Fruit fly (Drosophila melanogaster) whole organism, embryonic: Measurements from ENCODE around the gene Phs.
A peak's percentile ranks its signal among the peaks of the same experiment; 100 is the strongest.

Source experiments
- Abd-B ChIP-seq: fragments of 200-800 bp; sonication (Bioruptor generic); optimal IDR thresholded peaks from 2 replicates; lab custom pipeline; 2018; ENCODE audit warnings: missing biosample characterization, mild to moderate bottlenecking, missing genetic modification characterization, moderate library complexity
- Atf-2 ChIP-seq: fragments of 200-800 bp; sonication (Bioruptor generic); optimal IDR thresholded peaks from 2 replicates; lab custom pipeline; 2016; ENCODE audit warnings: missing biosample characterization, missing genetic modification characterization
- Blimp-1 ChIP-seq: fragments of 200-800 bp; sonication (Bioruptor generic); optimal IDR thresholded peaks from 3 replicates; lab custom pipeline; 2018; ENCODE audit warnings: missing biosample characterization, missing genetic modification characterization, mild to moderate bottlenecking, moderate library complexity, missing genetic modification reagents
- CG10209 ChIP-seq: fragments of 200-800 bp; sonication (Bioruptor generic); optimal IDR thresholded peaks from 3 replicates; lab custom pipeline; 2017; ENCODE audit warnings: missing biosample characterization, mild to moderate bottlenecking, missing genetic modification characterization, missing genetic modification reagents
- CG10565 ChIP-seq: fragments of 200-800 bp; sonication (Bioruptor generic); optimal IDR thresholded peaks from 3 replicates; lab custom pipeline; 2016; ENCODE audit warnings: missing biosample characterization, mild to moderate bottlenecking, missing genetic modification characterization
- CG11696 ChIP-seq: fragments of 200-800 bp; sonication (Bioruptor generic); IDR thresholded peaks from 2 replicates; pipeline ENCODE4 v1.3.6; 2022; ENCODE audit warnings: missing biosample characterization, missing genetic modification characterization
- CG12659 ChIP-seq: fragments of 200-800 bp; sonication (Bioruptor generic); optimal IDR thresholded peaks from 3 replicates; lab custom pipeline; 2017; ENCODE audit warnings: mild to moderate bottlenecking, missing biosample characterization, missing genetic modification reagents, missing genetic modification characterization
- CG12744 ChIP-seq: fragments of 200-800 bp; sonication (Bioruptor generic); optimal IDR thresholded peaks from 2 replicates; lab custom pipeline; 2016; ENCODE audit warnings: missing biosample characterization, missing genetic modification characterization
- CG13123 ChIP-seq: fragments of 200-800 bp; sonication (Bioruptor generic); optimal IDR thresholded peaks from 2 replicates; lab custom pipeline; 2016; ENCODE audit warnings: missing biosample characterization, missing genetic modification characterization
- CG15011 ChIP-seq: fragments of 200-800 bp; sonication (Bioruptor generic); optimal IDR thresholded peaks from 3 replicates; lab custom pipeline; 2018; ENCODE audit warnings: missing biosample characterization, mild to moderate bottlenecking, missing genetic modification characterization
- CG17186 ChIP-seq: fragments of 200-800 bp; sonication (Bioruptor generic); optimal IDR thresholded peaks from 3 replicates; lab custom pipeline; 2017; ENCODE audit warnings: missing biosample characterization, missing genetic modification reagents, missing genetic modification characterization
- CG17359 ChIP-seq: fragments of 200-800 bp; sonication (Bioruptor generic); optimal IDR thresholded peaks from 3 replicates; lab custom pipeline; 2018; ENCODE audit warnings: missing biosample characterization, mild to moderate bottlenecking, missing genetic modification characterization, moderate library complexity
- CG17385 ChIP-seq: fragments of 200-800 bp; sonication (Bioruptor generic); optimal IDR thresholded peaks from 3 replicates; lab custom pipeline; 2018; ENCODE audit warnings: missing biosample characterization, mild to moderate bottlenecking, missing genetic modification characterization
- CG17568 ChIP-seq: fragments of 200-800 bp; sonication (Bioruptor generic); optimal IDR thresholded peaks from 2 replicates; lab custom pipeline; 2018; ENCODE audit warnings: missing biosample characterization, mild to moderate bottlenecking, missing genetic modification characterization, moderate library complexity
- CG2120 ChIP-seq: fragments of 200-800 bp; sonication (Bioruptor generic); optimal IDR thresholded peaks from 3 replicates; lab custom pipeline; 2016; ENCODE audit warnings: missing biosample characterization, missing genetic modification characterization
- CG2889 ChIP-seq: fragments of 200-800 bp; sonication (Bioruptor generic); IDR thresholded peaks from 3 replicates; pipeline ENCODE4 v1.3.6; 2022; ENCODE audit warnings: missing biosample characterization, missing genetic modification characterization
- CG34224 ChIP-seq: fragments of 200-800 bp; sonication (Bioruptor generic); IDR thresholded peaks from 3 replicates; pipeline ENCODE4 v1.3.6; 2022; ENCODE audit warnings: missing biosample characterization, missing genetic modification characterization; ENCODE audit not compliant: partially characterized antibody
- CG3847 ChIP-seq: fragments of 200-800 bp; sonication (Bioruptor generic); IDR thresholded peaks from 2 replicates; pipeline ENCODE4 v1.3.6; 2022; ENCODE audit warnings: missing biosample characterization, missing genetic modification characterization
- CG6689 ChIP-seq: fragments of 200-800 bp; sonication (Bioruptor generic); IDR thresholded peaks from 2 replicates; pipeline ENCODE4 v1.3.6; 2022; ENCODE audit warnings: missing biosample characterization, missing genetic modification characterization
- CG9727 ChIP-seq: fragments of 200-800 bp; sonication (Bioruptor generic); optimal IDR thresholded peaks from 3 replicates; lab custom pipeline; 2017; ENCODE audit warnings: missing biosample characterization, mild to moderate bottlenecking, missing genetic modification characterization
- CG9797 ChIP-seq: fragments of 200-800 bp; sonication (Bioruptor generic); optimal IDR thresholded peaks from 3 replicates; lab custom pipeline; 2018; ENCODE audit warnings: missing biosample characterization, mild to moderate bottlenecking, missing genetic modification characterization
- D19A ChIP-seq: fragments of 200-800 bp; optimal IDR thresholded peaks from 3 replicates; lab custom pipeline; 2019; ENCODE audit warnings: missing biosample characterization, mild to moderate bottlenecking, missing genetic modification characterization, moderate library complexity
- Drgx ChIP-seq: fragments of 200-800 bp; sonication (Bioruptor generic); IDR thresholded peaks from 2 replicates; pipeline ENCODE4 v1.3.6; 2022; ENCODE audit warnings: missing biosample characterization, missing genetic modification characterization
- E2f1 ChIP-seq: fragments of 200-800 bp; sonication (Bioruptor generic); IDR thresholded peaks from 2 replicates; pipeline ENCODE4 v1.3.6; 2022; ENCODE audit warnings: missing biosample characterization, missing genetic modification characterization
- HHEX ChIP-seq: fragments of 200-800 bp; sonication (Bioruptor generic); optimal IDR thresholded peaks from 3 replicates; lab custom pipeline; 2017; ENCODE audit warnings: missing biosample characterization, mild to moderate bottlenecking, missing genetic modification characterization, missing genetic modification reagents
- MTF-1 ChIP-seq: fragments of 200-800 bp; sonication (Bioruptor generic); optimal IDR thresholded peaks from 2 replicates; lab custom pipeline; 2018; ENCODE audit warnings: missing biosample characterization, mild to moderate bottlenecking, missing genetic modification characterization, borderline replicate concordance
- NfI ChIP-seq: fragments of 200-800 bp; sonication (Bioruptor generic); optimal IDR thresholded peaks from 3 replicates; lab custom pipeline; 2018; ENCODE audit warnings: missing biosample characterization, mild to moderate bottlenecking, missing genetic modification characterization, moderate library complexity
- Opbp ChIP-seq: fragments of 200-800 bp; sonication (Bioruptor generic); IDR thresholded peaks from 3 replicates; pipeline ENCODE4 v1.3.6; 2022; ENCODE audit warnings: missing biosample characterization, missing genetic modification characterization; ENCODE audit not compliant: partially characterized antibody
- Side ChIP-seq: fragments of 200-800 bp; sonication (Bioruptor generic); optimal IDR thresholded peaks from 2 replicates; lab custom pipeline; 2016; ENCODE audit warnings: missing biosample characterization, missing genetic modification characterization
- Sox102F ChIP-seq: fragments of 200-800 bp; sonication (Bioruptor generic); optimal IDR thresholded peaks from 2 replicates; lab custom pipeline; 2018; ENCODE audit warnings: missing biosample characterization, mild to moderate bottlenecking, missing genetic modification characterization, moderate library complexity
- ab ChIP-seq: fragments of 200-800 bp; sonication (Bioruptor generic); optimal IDR thresholded peaks from 2 replicates; lab custom pipeline; 2016; ENCODE audit warnings: missing biosample characterization, missing genetic modification characterization
- aop ChIP-seq: fragments of 200-800 bp; sonication (Bioruptor generic); IDR thresholded peaks from 2 replicates; pipeline ENCODE4 v1.3.6; 2022; ENCODE audit warnings: missing biosample characterization, missing genetic modification characterization
- crc ChIP-seq: fragments of 200-800 bp; sonication (Bioruptor generic); optimal IDR thresholded peaks from 2 replicates; lab custom pipeline; 2016; ENCODE audit warnings: missing biosample characterization, missing genetic modification characterization
- crp ChIP-seq, 2 experiments: fragments of 200-800 bp; sonication (Bioruptor generic); optimal IDR thresholded peaks; 2 replicates in 1 of 2; 3 replicates in 1 of 2; lab custom pipeline; 2017; ENCODE audit warnings: missing biosample characterization in 2 of 2, missing genetic modification characterization in 2 of 2, mild to moderate bottlenecking in 1 of 2, moderate library complexity in 1 of 2
- disco-r ChIP-seq: fragments of 200-800 bp; sonication (Bioruptor generic); optimal IDR thresholded peaks from 2 replicates; lab custom pipeline; 2016; ENCODE audit warnings: missing biosample characterization, missing genetic modification characterization
- fd96Cb ChIP-seq: fragments of 200-800 bp; sonication (Bioruptor generic); optimal IDR thresholded peaks from 2 replicates; lab custom pipeline; 2018; ENCODE audit warnings: missing biosample characterization, mild to moderate bottlenecking, missing genetic modification characterization, moderate library complexity
- gsb ChIP-seq: fragments of 200-800 bp; sonication (Bioruptor generic); IDR thresholded peaks from 2 replicates; pipeline ENCODE4 v1.3.6; 2022; ENCODE audit warnings: missing biosample characterization, missing genetic modification characterization
- gt ChIP-seq: fragments of 200-800 bp; sonication (Bioruptor generic); IDR thresholded peaks from 2 replicates; pipeline ENCODE4 v1.3.6; 2022; ENCODE audit warnings: missing biosample characterization, missing genetic modification characterization
- jing ChIP-seq: fragments of 200-800 bp; sonication (Bioruptor generic); optimal IDR thresholded peaks from 2 replicates; lab custom pipeline; 2018; ENCODE audit warnings: missing biosample characterization, mild to moderate bottlenecking, missing genetic modification characterization
- klu ChIP-seq: fragments of 200-800 bp; sonication (Bioruptor generic); IDR thresholded peaks from 2 replicates; pipeline ENCODE4 v1.3.6; 2022; ENCODE audit warnings: missing biosample characterization, missing genetic modification characterization
- lilli ChIP-seq: fragments of 200-800 bp; sonication (Bioruptor generic); optimal IDR thresholded peaks from 3 replicates; lab custom pipeline; 2016; ENCODE audit warnings: missing biosample characterization, missing genetic modification characterization
- otp ChIP-seq: fragments of 200-800 bp; sonication (Bioruptor generic); IDR thresholded peaks from 3 replicates; pipeline ENCODE4, ENCODE4 v1.3.6; 2022; ENCODE audit warnings: missing biosample characterization, missing genetic modification characterization
- pan ChIP-seq, 4 experiments: fragments of >200 bp in 3 of 4; fragments of 200-800 bp in 1 of 4; sonication (Bioruptor generic) in 1 of 4; optimal IDR thresholded peaks in 3 of 4; IDR thresholded peaks in 1 of 4; 2 replicates each; pipeline versions ENCODE4 v1.3.6 to Lab custom; 2017 to 2022; ENCODE audit warnings: missing biosample characterization in 2 of 4, missing genetic modification characterization in 2 of 4, mixed read lengths in 1 of 4
- rib ChIP-seq: fragments of 200-800 bp; sonication (Bioruptor generic); IDR thresholded peaks from 2 replicates; pipeline ENCODE4 v1.3.6; 2022; ENCODE audit warnings: missing biosample characterization, missing genetic modification characterization
- ssp ChIP-seq: fragments of 200-800 bp; sonication (Bioruptor generic); IDR thresholded peaks from 2 replicates; pipeline ENCODE4 v1.3.6; 2022; ENCODE audit warnings: missing biosample characterization, missing genetic modification characterization
- tll ChIP-seq, 2 experiments: fragments of 200-800 bp in 1 of 2; fragments of >200 bp in 1 of 2; sonication (Bioruptor generic) in 1 of 2; optimal IDR thresholded peaks; 2 replicates each; lab custom pipeline; 2017 to 2019; ENCODE audit warnings: missing biosample characterization in 2 of 2, missing genetic modification characterization in 2 of 2, mild to moderate bottlenecking in 1 of 2, moderate library complexity in 1 of 2

Phs gene

dm6 chr3L:15587445-15588381 is 32.0 kb upstream of the Phs start, which contains the start of gene CG7656 (continued):
- TF ChIP-seq Abd-B (GFP tag; lab: Kevin White, UChicago) (peak; percentile 7), CG12744 (peak; percentile 58), CG15011 (GFP tag; lab: Kevin White, UChicago) (no peak), CG17385 (peak; percentile 27), CG2889 (GFP tag; lab: Robert Waterston, UW) (0 out of 3 replicates have a peak, but pooled peaks have one; percentile 47), Sox102F (GFP tag; lab: Kevin White, UChicago) (peak; percentile 19), crc (GFP tag; lab: Kevin White, UChicago) (peak; percentile 65), CG12659 (peak; percentile 2), fd96Cb (tag; lab: Kevin White, UChicago) (no peak), klu (GFP tag; lab: Robert Waterston, UW) (no peak), CG11696 (peak; percentile 94), pan (optimal IDR thresholded peaks at IDR 0.05; lab: Kevin White, UChicago) (no peak), pan (GFP tag; optimal IDR thresholded peaks at IDR 0.05 in 1 of 2, IDR thresholded peaks at IDR 0.05 in 1 of 2) (peak in 1 of 2 experiments; percentile 71), CG2120 (peak; percentile 82), CG34224 (GFP tag; lab: Robert Waterston, UW) (no peak), rib (GFP tag; lab: Robert Waterston, UW) (peak; percentile 27; the same call in 1 of the 2 replicates), CG17359 (peak; percentile 39), CG9727 (GFP tag; lab: Kevin White, UChicago) (peak; percentile 47), Blimp-1 (no peak), aop (GFP tag; lab: Robert Waterston, UW) (peak; percentile 54; the same call in 1 of the 2 replicates), disco-r (GFP tag; lab: Kevin White, UChicago) (no peak), D19A (tag; lab: Kevin White, UChicago) (no peak), MTF-1 (GFP tag; lab: Kevin White, UChicago) (peak; percentile 37), CG3847 (peak; percentile 50), E2f1 (GFP tag; lab: Robert Waterston, UW) (peak; percentile 28; the same call in 1 of the 2 replicates), CG10209 (GFP tag; lab: Kevin White, UChicago) (peak; percentile 22), crp (GFP tag; optimal IDR thresholded peaks at IDR 0.05; lab: Kevin White, UChicago) (peak in 1 of 2 experiments; percentile 29), CG10565 (GFP tag; lab: Kevin White, UChicago) (no peak), CG6689 (GFP tag; lab: Robert Waterston, UW) (peak; percentile 100), HHEX (GFP tag; lab: Kevin White, UChicago) (no peak), ssp (GFP tag; lab: Robert Waterston, UW) (peak; percentile 40), CG17568 (GFP tag; lab: Kevin White, UChicago) (no peak), Opbp (no peak), jing (GFP tag; lab: Kevin White, UChicago) (no peak), CG9797 (no peak), Atf-2 (GFP tag; lab: Kevin White, UChicago) (peak; percentile 71), CG17186 (GFP tag; lab: Kevin White, UChicago) (peak; percentile 86), gsb (GFP tag; lab: Robert Waterston, UW) (peak; percentile 32; the same call in 1 of the 2 replicates), Side (peak; percentile 64), ab (GFP tag; lab: Kevin White, UChicago) (peak; percentile 60), lilli (peak; percentile 86), otp (GFP tag; lab: Robert Waterston, UW) (peak; percentile 78), gt (GFP tag; lab: Robert Waterston, UW) (no peak; the same call in 1 of the 2 replicates), NfI (GFP tag; lab: Kevin White, UChicago) (peak; percentile 73), CG13123 (peak; percentile 20), tll (GFP tag; optimal IDR thresholded peaks at IDR 0.05; lab: Kevin White, UChicago) (peak in 1 of 2 experiments; percentile 36), Drgx (GFP tag; lab: Robert Waterston, UW) (peak; percentile 62)
